Worm (Caenorhabditis elegans) whole organism, L4/young adult: Measurements from ENCODE around the gene rsks-1.
A peak's percentile ranks its signal among the peaks of the same experiment; 100 is the strongest.

Experiments used
- W03F9.2 ChIP-seq: fragments of 150-350 bp; optimal IDR thresholded peaks from 2 replicates; lab custom pipeline; 2014; ENCODE audit warnings: missing biosample characterization, missing genetic modification characterization
- dao-5 ChIP-seq: sonication (generic microtip); optimal IDR thresholded peaks from 2 replicates; lab custom pipeline; 2016; ENCODE audit warnings: missing genotype, missing genetic modification characterization, moderate library complexity, missing compliant biosample characterization
- him-1 ChIP-seq: sonication (generic microtip); optimal IDR thresholded peaks from 2 replicates; lab custom pipeline; 2016; ENCODE audit warnings: missing genotype, missing genetic modification reagents, missing genetic modification characterization, missing compliant biosample characterization

DNA sequence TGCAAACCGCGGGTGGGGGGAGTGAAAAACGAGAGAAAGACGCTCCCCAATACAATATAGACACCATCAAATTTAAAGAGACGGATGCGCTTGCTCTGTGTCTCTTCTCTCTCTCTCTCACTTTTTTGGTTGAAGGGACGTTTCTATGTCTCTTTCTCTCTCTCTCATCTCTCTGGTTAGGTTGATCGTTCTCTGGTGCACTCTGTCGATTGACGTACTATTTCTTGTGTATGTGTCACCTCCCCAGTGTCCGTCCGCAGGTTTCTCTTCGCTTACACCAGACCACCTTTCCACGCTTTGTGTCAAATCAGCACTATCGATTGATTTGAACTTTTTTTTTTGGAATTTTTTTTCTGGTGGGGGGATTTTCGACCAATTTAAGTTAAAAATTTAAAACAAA, 1.5 kb upstream of the rsks-1 start:
- TF ChIP-seq him-1: no peak
- TF ChIP-seq W03F9.2 (tag; lab: Kevin White, UChicago): peak; percentile 4
- TF ChIP-seq dao-5 (tag; lab: Kevin White, UChicago): no peak
